Fruit fly (Drosophila melanogaster) whole organism, adult: ENCODE results near the gene Cap-D2.

Experiments
- CG11617 ChIP-seq: fragments of 200-800 bp; sonication (Bioruptor generic); optimal IDR thresholded peaks from 2 replicates; lab custom pipeline; 2017; ENCODE audit warnings: mild to moderate bottlenecking, missing biosample characterization, missing genetic modification reagents, missing genetic modification characterization
- CG12768 ChIP-seq: fragments of 200-800 bp; sonication (Bioruptor generic); optimal IDR thresholded peaks from 2 replicates; lab custom pipeline; 2017; ENCODE audit warnings: missing biosample characterization, missing genetic modification characterization, mild to moderate bottlenecking, moderate library complexity, missing genetic modification reagents
- CG14711 ChIP-seq: fragments of 200-800 bp; sonication (Bioruptor generic); optimal IDR thresholded peaks from 2 replicates; lab custom pipeline; 2018; ENCODE audit warnings: missing biosample characterization, mild to moderate bottlenecking, missing genetic modification characterization, moderate library complexity
- CG1620 ChIP-seq: fragments of 200-800 bp; sonication (Bioruptor generic); optimal IDR thresholded peaks from 2 replicates; lab custom pipeline; 2016; ENCODE audit warnings: missing biosample characterization, missing genetic modification characterization
- CG33017 ChIP-seq: fragments of 200-800 bp; sonication (Bioruptor generic); optimal IDR thresholded peaks from 2 replicates; lab custom pipeline; 2018; ENCODE audit warnings: missing biosample characterization, mild to moderate bottlenecking, missing genetic modification characterization, moderate library complexity
- CG5204 ChIP-seq: fragments of 200-800 bp; sonication (Bioruptor generic); optimal IDR thresholded peaks from 2 replicates; lab custom pipeline; 2016; ENCODE audit warnings: missing biosample characterization, missing genetic modification characterization
- CG7045 ChIP-seq: fragments of 200-800 bp; sonication (Bioruptor generic); optimal IDR thresholded peaks from 2 replicates; lab custom pipeline; 2017; ENCODE audit warnings: missing biosample characterization, mild to moderate bottlenecking, missing genetic modification characterization
- CG7101 ChIP-seq: fragments of 200-800 bp; sonication (Bioruptor generic); optimal IDR thresholded peaks from 2 replicates; lab custom pipeline; 2018; ENCODE audit warnings: missing biosample characterization, mild to moderate bottlenecking, missing genetic modification characterization, moderate library complexity
- Clk ChIP-seq: fragments of 200-800 bp; sonication (Bioruptor generic); optimal IDR thresholded peaks from 2 replicates; lab custom pipeline; 2017; ENCODE audit warnings: missing biosample characterization, missing genetic modification characterization
- Crg-1 ChIP-seq: fragments of 200-800 bp; sonication (Bioruptor generic); optimal IDR thresholded peaks from 2 replicates; lab custom pipeline; 2016; ENCODE audit warnings: missing biosample characterization, missing genetic modification characterization
- Hr96 ChIP-seq: fragments of 200-800 bp; sonication (Bioruptor generic); optimal IDR thresholded peaks from 2 replicates; lab custom pipeline; 2016; ENCODE audit warnings: missing biosample characterization, missing genetic modification characterization
- Mnt ChIP-seq: fragments of 200-800 bp; sonication (Bioruptor generic); optimal IDR thresholded peaks from 2 replicates; lab custom pipeline; 2016; ENCODE audit warnings: missing biosample characterization, mild to moderate bottlenecking, missing genetic modification characterization
- bab1 ChIP-seq: fragments of 200-800 bp; sonication (Bioruptor generic); optimal IDR thresholded peaks from 3 replicates; lab custom pipeline; 2019; ENCODE audit warnings: missing biosample characterization, mild to moderate bottlenecking, missing genetic modification characterization, moderate library complexity
- cic ChIP-seq: fragments of 200-800 bp; sonication (Bioruptor generic); optimal IDR thresholded peaks from 2 replicates; lab custom pipeline; 2017; ENCODE audit warnings: missing biosample characterization, mild to moderate bottlenecking, missing genetic modification characterization, moderate library complexity
- cnc ChIP-seq, 2 experiments: fragments of >200 bp; optimal IDR thresholded peaks; 2 replicates each; lab custom pipeline; 2017
- kay ChIP-seq: fragments of 200-800 bp; sonication (Bioruptor generic); peaks from one replicate; lab custom pipeline; 2016; ENCODE audit warnings: missing biosample characterization, missing genetic modification characterization, borderline replicate concordance
- ovo ChIP-seq: fragments of 200-800 bp; sonication (Bioruptor generic); optimal IDR thresholded peaks from 2 replicates; lab custom pipeline; 2016; ENCODE audit warnings: missing biosample characterization, missing genetic modification characterization
- pad ChIP-seq: fragments of 200-800 bp; sonication (Bioruptor generic); optimal IDR thresholded peaks from 3 replicates; lab custom pipeline; 2017; ENCODE audit warnings: missing biosample characterization, missing genetic modification characterization, mild to moderate bottlenecking, moderate library complexity, missing genetic modification reagents
- tj ChIP-seq: fragments of 200-800 bp; sonication (Bioruptor generic); optimal IDR thresholded peaks from 3 replicates; lab custom pipeline; 2017; ENCODE audit warnings: missing biosample characterization, mild to moderate bottlenecking, missing genetic modification characterization, moderate library complexity
- toe ChIP-seq: fragments of 200-800 bp; sonication (Bioruptor generic); optimal IDR thresholded peaks from 2 replicates; lab custom pipeline; 2016; ENCODE audit warnings: missing biosample characterization, missing genetic modification characterization

Gene Cap-D2

DNA sequence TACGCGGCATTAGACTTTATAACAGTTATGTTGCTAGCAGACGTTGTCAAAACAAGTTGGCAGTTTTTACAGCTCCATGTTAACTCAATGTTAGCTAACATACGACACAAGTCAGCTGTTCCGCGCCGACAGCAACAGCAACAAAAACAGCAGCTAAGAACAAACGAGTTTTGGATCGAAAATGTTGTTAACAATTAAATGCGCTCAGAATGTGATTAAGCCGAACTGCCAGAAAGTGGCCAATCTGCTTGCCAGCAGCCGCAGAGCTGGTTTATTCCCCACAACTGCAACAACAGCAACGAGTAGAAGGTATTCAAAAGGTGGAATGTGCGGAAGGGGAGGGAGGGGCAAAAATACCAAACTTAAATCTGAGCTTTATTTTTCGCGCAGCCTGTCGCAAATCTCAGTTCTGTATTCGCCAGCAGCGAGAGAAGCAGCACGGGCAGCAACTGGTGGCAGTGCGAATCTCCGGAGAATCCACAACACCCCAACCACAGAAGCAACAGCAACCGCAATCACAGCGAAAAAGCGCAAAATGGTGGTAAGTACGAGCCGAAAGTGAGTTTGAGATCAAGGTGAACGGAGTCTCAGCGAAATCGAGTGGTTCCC, 47.7 kb downstream of the Cap-D2 start, which contains the start of gene Pcd:
TSS of gene Pcd (plus strand) at position 116 of the 609 bp plus-strand sequence.
- TF ChIP-seq pad (GFP tag; lab: Kevin White, UChicago) (peak; percentile 38), CG7101 (tag; lab: Kevin White, UChicago) (no peak), tj (GFP tag; lab: Kevin White, UChicago) (peak; percentile 55), cic (GFP tag; lab: Kevin White, UChicago) (peak; percentile 50), CG12768 (peak; percentile 11), bab1 (GFP tag; lab: Kevin White, UChicago) (peak; percentile 27), Mnt (GFP tag; lab: Kevin White, UChicago) (peak; percentile 27), ovo (GFP tag; lab: Kevin White, UChicago) (no peak)

DNA sequence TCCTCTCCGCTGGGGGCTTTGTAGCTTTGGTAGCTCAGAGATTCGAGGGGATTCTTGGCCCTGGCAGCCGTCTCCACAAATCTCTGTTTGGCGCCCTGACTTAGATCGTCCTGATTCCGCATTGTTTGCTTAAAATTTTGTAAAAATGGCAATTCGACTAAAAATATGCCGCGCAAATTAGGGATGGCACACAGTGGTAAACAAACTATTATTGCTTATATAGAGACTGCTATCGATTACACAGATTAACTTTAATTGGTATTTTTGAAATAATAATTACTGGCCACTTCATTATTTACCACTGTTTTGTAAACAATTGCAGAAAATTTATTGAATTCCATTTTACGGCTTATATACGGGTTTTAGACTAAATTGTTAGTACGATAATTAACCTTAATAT, 49.3 kb downstream of the Cap-D2 start, which contains the start of the genes Naa40 and CG18731:
TSS of gene Naa40 (minus strand) at position 206 of the 400 bp plus-strand sequence.
TSS of gene CG18731 (plus strand) at position 283 of the 400 bp plus-strand sequence.
- TF ChIP-seq CG7101 (tag; lab: Kevin White, UChicago) (no peak), tj (GFP tag; lab: Kevin White, UChicago) (peak; percentile 65), CG14711 (no peak)

DNA sequence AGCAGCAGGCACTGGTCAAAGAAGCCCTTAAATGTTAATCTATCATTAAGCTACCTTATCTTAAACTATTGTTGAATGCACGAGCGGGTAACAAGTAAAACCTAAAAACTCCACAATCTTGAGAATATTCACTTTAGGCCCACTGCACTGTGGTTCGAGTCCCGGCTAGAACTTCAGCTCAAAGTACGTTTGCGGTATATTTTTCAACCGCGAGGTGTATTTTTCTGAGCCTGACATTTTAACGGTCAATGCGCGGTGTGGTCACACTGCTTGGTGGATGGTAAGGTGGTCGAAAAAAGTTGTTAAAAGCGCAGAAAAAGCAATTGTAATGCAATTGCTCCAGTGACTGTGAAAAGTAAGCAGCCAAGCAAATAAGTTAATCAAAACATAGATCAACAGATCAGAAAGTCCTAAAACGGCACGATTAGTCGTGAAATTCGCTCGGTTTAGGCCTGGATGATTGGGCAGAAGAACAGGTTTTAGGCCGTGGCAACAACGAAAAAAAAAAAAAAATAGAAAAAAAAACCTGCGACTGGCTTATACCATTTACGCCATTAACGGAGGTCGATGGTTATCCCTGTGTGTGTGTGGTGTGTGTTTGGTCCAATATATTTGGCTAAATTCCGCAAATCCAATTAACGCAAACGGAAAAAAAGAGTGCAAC, 50.3 kb downstream of the Cap-D2 start, which contains the start of gene Kul:
TSS of gene Kul (plus strand) at position 254 of the 664 bp plus-strand sequence.
- TF ChIP-seq CG14711 (no peak), CG33017 (tag; lab: Kevin White, UChicago) (no peak), cnc (optimal IDR thresholded peaks at IDR 0.05; lab: Kevin White, UChicago) (no peak), Hr96 (GFP tag; lab: Kevin White, UChicago) (peak; percentile 75), CG5204 (GFP tag; lab: Kevin White, UChicago) (no peak), CG1620 (GFP tag; lab: Kevin White, UChicago) (peak; percentile 22), CG7101 (tag; lab: Kevin White, UChicago) (peak; percentile 18), bab1 (GFP tag; lab: Kevin White, UChicago) (peak; percentile 42), kay (no peak), Clk (no peak), cic (GFP tag; lab: Kevin White, UChicago) (no peak), Mnt (GFP tag; lab: Kevin White, UChicago) (peak; percentile 22), CG11617 (peak; percentile 38), tj (GFP tag; lab: Kevin White, UChicago) (peak; percentile 28), CG7045 (GFP tag; lab: Kevin White, UChicago) (no peak), Crg-1 (GFP tag; lab: Kevin White, UChicago) (no peak), ovo (GFP tag; lab: Kevin White, UChicago) (peak; percentile 37), toe (GFP tag; lab: Kevin White, UChicago) (peak; percentile 66), CG12768 (peak; percentile 77), pad (GFP tag; lab: Kevin White, UChicago) (no peak)

DNA sequence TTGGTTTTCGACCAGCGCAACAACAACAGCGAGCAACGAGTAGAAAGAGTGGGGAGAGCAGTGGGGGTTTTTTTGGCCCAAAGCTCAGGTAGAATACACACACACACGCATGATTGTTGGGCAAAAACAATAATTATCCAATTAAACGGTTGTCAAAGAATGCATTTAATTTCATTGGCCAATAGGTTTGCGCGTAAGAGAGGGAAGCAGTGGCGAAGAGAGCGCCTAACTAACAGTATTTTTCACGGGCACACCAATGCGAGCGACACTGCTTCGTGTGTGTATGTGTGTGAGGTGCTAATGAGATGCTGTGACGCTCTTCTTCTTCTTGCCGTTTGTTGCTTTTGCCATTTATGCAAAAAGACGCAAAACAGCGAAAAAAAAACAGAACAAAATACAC, 50.8 kb downstream of the Cap-D2 start:
- TF ChIP-seq CG1620 (GFP tag; lab: Kevin White, UChicago) (no peak), Mnt (GFP tag; lab: Kevin White, UChicago) (no peak)
